Fruit fly (Drosophila melanogaster): Measurements from ENCODE around the gene CG13728.

- TF ChIP-seq Blimp-1 (GFP tag; optimal IDR thresholded peaks at IDR 0.05) (no peak), CG3032 (tag; optimal IDR thresholded peaks at IDR 0.05) (no peak), fd59A (GFP tag; optimal IDR thresholded peaks at IDR 0.05) (no peak), Lpt (GFP tag; optimal IDR thresholded peaks at IDR 0.05) (no peak), vri (GFP tag; optimal IDR thresholded peaks at IDR 0.05) (no peak), acj6 (GFP tag; optimal IDR thresholded peaks at IDR 0.05) (no peak), Hr38 (GFP tag; optimal IDR thresholded peaks at IDR 0.05) (no peak), dsx (GFP tag; optimal IDR thresholded peaks at IDR 0.05; ENCODE audit: poor library complexity, severe bottlenecking) (no peak), CG6276 (GFP tag; optimal IDR thresholded peaks at IDR 0.05) (no peak), esn (GFP tag; optimal IDR thresholded peaks at IDR 0.05) (no peak)
Observed at dm6 chr3L:17344596-17344995, 37.9 kb downstream of the CG13728 start, which contains the start of gene brv2.

Data from whole organism, prepupa.